Worm (Caenorhabditis elegans): Measurements from ENCODE around the gene exc-9.

The exc-9 gene

ce11 chrIV:7956643-7957317 is 16.0 kb upstream of the exc-9 start, which contains the start of gene csr-1:
Gene csr-1, plus strand, starts transcription at chrIV:7957267.
- TF ChIP-seq nhr-77 (tag; optimal IDR thresholded peaks at IDR 0.05) = no peak
- TF ChIP-seq swsn-7 (tag; optimal IDR thresholded peaks at IDR 0.05) = no peak
- no peak for TF ChIP-seq nhr-12 (tag; optimal IDR thresholded peaks at IDR 0.05)
- no peak for TF ChIP-seq lin-35 (GFP tag; optimal IDR thresholded peaks at IDR 0.05)
- TF ChIP-seq aly-2 (tag; optimal IDR thresholded peaks at IDR 0.05) = no peak
- TF ChIP-seq unc-30 (tag; optimal IDR thresholded peaks at IDR 0.05) = no peak
- TF ChIP-seq nhr-85 (tag) = no peak
- TF ChIP-seq mab-9 (GFP tag; IDR thresholded peaks at IDR 0.05) = no peak
- no peak for TF ChIP-seq unc-86 (tag; optimal IDR thresholded peaks at IDR 0.05)
- TF ChIP-seq mep-1 (tag; optimal IDR thresholded peaks at IDR 0.05) = no peak
- TF ChIP-seq ztf-11 (tag; optimal IDR thresholded peaks at IDR 0.05) = no peak
- TF ChIP-seq nhr-20 (tag; optimal IDR thresholded peaks at IDR 0.05) = no peak
- TF ChIP-seq hlh-17 (GFP tag; optimal IDR thresholded peaks at IDR 0.05; ENCODE audit: borderline replicate concordance) = no peak
- TF ChIP-seq lin-14 (GFP tag; optimal IDR thresholded peaks at IDR 0.05) = no peak
- TF ChIP-seq nhr-47 (tag; optimal IDR thresholded peaks at IDR 0.05) = no peak
- no peak for TF ChIP-seq sox-4 (tag; optimal IDR thresholded peaks at IDR 0.05)
- TF ChIP-seq nhr-76 (tag; optimal IDR thresholded peaks at IDR 0.05) = no peak
- TF ChIP-seq nhr-90 (tag; optimal IDR thresholded peaks at IDR 0.05; ENCODE audit: poor library complexity) = no peak
- TF ChIP-seq aha-1 (tag; optimal IDR thresholded peaks at IDR 0.05) = no peak

- TF ChIP-seq sup-37 (GFP tag; optimal IDR thresholded peaks at IDR 0.05) = no peak
- no peak for TF ChIP-seq ceh-90 (tag; optimal IDR thresholded peaks at IDR 0.05)
- no peak for TF ChIP-seq egl-27 (tag; optimal IDR thresholded peaks at IDR 0.05)
- TF ChIP-seq nhr-28 (tag; optimal IDR thresholded peaks at IDR 0.05) = no peak
- no peak for TF ChIP-seq nhr-71 (tag; optimal IDR thresholded peaks at IDR 0.05)
- TF ChIP-seq rnt-1 (tag; optimal IDR thresholded peaks at IDR 0.05) = no peak
- no peak for TF ChIP-seq fos-1 (tag; optimal IDR thresholded peaks at IDR 0.05)
- no peak for TF ChIP-seq unc-98 (GFP tag; IDR thresholded peaks at IDR 0.05)
- no peak for TF ChIP-seq efl-1 (optimal IDR thresholded peaks at IDR 0.05)
- TF ChIP-seq efl-1 (GFP tag; optimal IDR thresholded peaks at IDR 0.05 in 1 of 2) = no peak
- TF ChIP-seq C04F5.9 (tag; optimal IDR thresholded peaks at IDR 0.05) = no peak
- TF ChIP-seq nhr-12 (tag; optimal IDR thresholded peaks at IDR 0.05) = no peak
- TF ChIP-seq nhr-84 (tag; optimal IDR thresholded peaks at IDR 0.05) = no peak
- no peak for TF ChIP-seq lin-39 (tag; optimal IDR thresholded peaks at IDR 0.05)
- TF ChIP-seq grh-1 (GFP tag; IDR thresholded peaks at IDR 0.05) = no peak
- no peak for TF ChIP-seq elt-3 (tag; optimal IDR thresholded peaks at IDR 0.05)
- no peak for TF ChIP-seq fkh-10 (GFP tag; optimal IDR thresholded peaks at IDR 0.05)
Measured at ce11 chrIV:7955849-7956248, 15.0 kb upstream of the exc-9 start, which contains the start of gene ceh-19. Gene ceh-19, minus strand, starts transcription at chrIV:7955949.

- TF ChIP-seq lir-3 (tag; optimal IDR thresholded peaks at IDR 0.05; ENCODE audit: poor library complexity) = no peak
- TF ChIP-seq ztf-11 (tag; optimal IDR thresholded peaks at IDR 0.05) = no peak
Measured at ce11 chrIV:7954006-7954405, 13.2 kb upstream of the exc-9 start.

- TF ChIP-seq dsc-1 (tag; optimal IDR thresholded peaks at IDR 0.05) (peak; percentile 0), nhr-47 (tag; optimal IDR thresholded peaks at IDR 0.05) (peak; percentile 45), nhr-85 (tag) (peak; percentile 44), F16B12.6 (tag; optimal IDR thresholded peaks at IDR 0.05) (peak; percentile 36), lsy-2 (tag; optimal IDR thresholded peaks at IDR 0.05) (peak; percentile 31 to 83), efl-1 (optimal IDR thresholded peaks at IDR 0.05) (peak; percentile 28 to 35), efl-1 (GFP tag; optimal IDR thresholded peaks at IDR 0.05 in 1 of 2) (peak; percentile 16 to 88), lin-35 (GFP tag; optimal IDR thresholded peaks at IDR 0.05) (peak in 1 of 2 experiments; percentile 37), dpl-1 (GFP tag; optimal IDR thresholded peaks at IDR 0.05) (peak in 1 of 3 experiments; percentile 30), rnt-1 (tag; optimal IDR thresholded peaks at IDR 0.05) (peak; percentile 35), ceh-88 (GFP tag; IDR thresholded peaks at IDR 0.05) (peak; percentile 41; the same call in 1 of the 2 replicates), isw-1 (GFP tag; IDR thresholded peaks at IDR 0.05) (peak; percentile 72), nhr-71 (tag; optimal IDR thresholded peaks at IDR 0.05) (peak; percentile 50), nhr-19 (GFP tag; conservative IDR thresholded peaks at IDR 0.05) (peak; percentile 72)
Measured at ce11 chrIV:7948290-7948689, 7.5 kb upstream of the exc-9 start, which contains the start of gene mcm-3AP. Gene mcm-3AP, plus strand, starts transcription at chrIV:7948672.
